Worm (Caenorhabditis elegans): ENCODE measurements around the gene hot-9.
"Not testable (repeated sequence)": the region's sequence is repeated elsewhere in the genome, so short reads cannot be mapped to it uniquely, and the experiment has no call there.

- TF ChIP-seq nhr-19 (GFP tag; conservative IDR thresholded peaks at IDR 0.05); snpc-4 (tag; optimal IDR thresholded peaks at IDR 0.05); unc-98 (GFP tag; IDR thresholded peaks at IDR 0.05); ama-1 (optimal IDR thresholded peaks at IDR 0.05); nhr-12 (tag; optimal IDR thresholded peaks at IDR 0.05); nhr-11 (tag; optimal IDR thresholded peaks at IDR 0.05); nhr-76 (tag; optimal IDR thresholded peaks at IDR 0.05): not testable (repeated sequence)
These were observed 28.2 kb downstream of the hot-9 start, which contains the start of gene T28H11.7 for ce11 chrIV:5017075-5017474.

All from whole organism, L1 larva.